Worm (Caenorhabditis elegans): ENCODE measurements around the gene tsp-17.

ce11 chrX:3644796-3645195, 36.2 kb upstream of the tsp-17 start, which contains the start of gene tmem-24:
- no peak for TF ChIP-seq mep-1 (tag; optimal IDR thresholded peaks at IDR 0.05)
- TF ChIP-seq nhr-76 (tag; optimal IDR thresholded peaks at IDR 0.05): no peak
- TF ChIP-seq lsy-2 (tag; optimal IDR thresholded peaks at IDR 0.05): no peak
- TF ChIP-seq elt-1 (tag; optimal IDR thresholded peaks at IDR 0.05; ENCODE audit: borderline replicate concordance, insufficient read depth): no peak
- TF ChIP-seq unc-39 (tag; optimal IDR thresholded peaks at IDR 0.05): no peak
- TF ChIP-seq nhr-12 (tag; optimal IDR thresholded peaks at IDR 0.05): no peak
- TF ChIP-seq zip-8 (tag; optimal IDR thresholded peaks at IDR 0.05): no peak

Data from whole organism, mixed stage, embryonic.